Worm (Caenorhabditis elegans) whole organism, L2 larva: Measurements from ENCODE around the gene F13D11.3.

Experiments
- Y55F3AM.14 ChIP-seq: fragments of 200-800 bp; sonication (Bioruptor generic); optimal IDR thresholded peaks from 2 replicates; lab custom pipeline; 2018; ENCODE audit warnings: mild to moderate bottlenecking, missing genetic modification characterization, missing compliant biosample characterization
- aly-2 ChIP-seq: fragments of 150-350 bp; optimal IDR thresholded peaks from 2 replicates; lab custom pipeline; 2014; ENCODE audit warnings: missing biosample characterization, missing genetic modification characterization
- ama-1 ChIP-seq: fragments of 150-350 bp; optimal IDR thresholded peaks from 2 replicates; lab custom pipeline; 2018; ENCODE audit warnings: inconsistent platforms
- blmp-1 ChIP-seq: sonication (generic microtip); optimal IDR thresholded peaks from 2 replicates; lab custom pipeline; 2017; ENCODE audit warnings: missing genetic modification characterization, mild to moderate bottlenecking, missing compliant biosample characterization, antibody characterized with exemption, moderate library complexity; ENCODE audit not compliant: insufficient read depth
- ceh-82 ChIP-seq: fragments of 150-350 bp; optimal IDR thresholded peaks from 2 replicates; lab custom pipeline; 2014; ENCODE audit warnings: missing biosample characterization, missing genetic modification characterization
- egl-27 ChIP-seq: sonication (generic microtip); optimal IDR thresholded peaks from 3 replicates; lab custom pipeline; 2017; ENCODE audit warnings: missing biosample characterization, missing genetic modification reagents, missing genetic modification characterization
- elt-3 ChIP-seq: sonication (generic microtip); optimal IDR thresholded peaks from 2 replicates; lab custom pipeline; 2017; ENCODE audit warnings: missing biosample characterization, missing genetic modification characterization
- lin-39 ChIP-seq: fragments of 150-350 bp; optimal IDR thresholded peaks from 2 replicates; lab custom pipeline; 2014; ENCODE audit warnings: missing biosample characterization, missing genetic modification reagents, missing genetic modification characterization
- lsy-2 ChIP-seq, 2 experiments: fragments of 150-350 bp in 1 of 2; sonication (generic microtip) in 1 of 2; optimal IDR thresholded peaks; 2 replicates each; lab custom pipeline; 2014 to 2017; ENCODE audit warnings: missing biosample characterization in 2 of 2, missing genetic modification characterization in 2 of 2
- mdl-1 ChIP-seq, 2 experiments: fragments of 150-350 bp in 1 of 2; sonication (generic microtip) in 1 of 2; optimal IDR thresholded peaks; 2 replicates each; lab custom pipeline; 2017; ENCODE audit warnings: missing biosample characterization in 2 of 2, missing genetic modification characterization in 2 of 2
- nhr-12 ChIP-seq: fragments of 150-350 bp; optimal IDR thresholded peaks from 2 replicates; lab custom pipeline; 2014; ENCODE audit warnings: missing biosample characterization, missing genetic modification characterization
- unc-62 ChIP-seq: fragments of 150-350 bp; optimal IDR thresholded peaks from 2 replicates; lab custom pipeline; 2014; ENCODE audit warnings: missing biosample characterization, missing genetic modification reagents, missing genetic modification characterization

DNA sequence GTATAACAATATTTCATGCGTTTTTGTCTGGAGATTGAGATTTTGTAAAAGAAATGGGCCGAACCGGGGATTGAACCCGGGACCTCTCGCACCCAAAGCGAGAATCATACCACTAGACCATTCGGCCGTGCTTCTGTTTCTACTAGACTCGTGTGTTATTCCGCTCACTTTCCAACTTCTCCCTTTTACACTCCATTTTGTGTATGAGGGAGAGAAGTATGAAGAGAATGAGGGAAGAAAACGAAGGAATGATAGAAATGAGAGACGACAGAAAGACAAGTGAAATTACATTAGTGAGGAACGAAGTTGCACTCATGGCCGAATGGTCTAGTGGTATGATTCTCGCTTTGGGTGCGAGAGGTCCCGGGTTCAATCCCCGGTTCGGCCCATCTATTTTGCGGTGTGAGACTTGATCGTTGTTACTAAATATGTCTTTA is 4.5 kb downstream of the F13D11.3 start:
- TF ChIP-seq nhr-12 (tag; lab: Kevin White, UChicago) (peak; percentile 54), egl-27 (peak; percentile 92), aly-2 (no peak), lsy-2 (tag; optimal IDR thresholded peaks at IDR 0.05; lab: Kevin White, UChicago) (peak; percentile 75 to 87), ama-1 (lab: Kevin White, UChicago) (peak; percentile 5), blmp-1 (peak; percentile 33), unc-62 (GFP tag; lab: Kevin White, UChicago) (peak; percentile 6), elt-3 (tag; lab: Kevin White, UChicago) (no peak), Y55F3AM.14 (GFP tag; lab: Kevin White, UChicago) (peak; percentile 83), lin-39 (peak; percentile 45), mdl-1 (tag; optimal IDR thresholded peaks at IDR 0.05; lab: Kevin White, UChicago) (peak; percentile 15 to 75), ceh-82 (tag; lab: Kevin White, UChicago) (peak; percentile 72)
